Fruit fly (Drosophila melanogaster) whole organism, adult: ENCODE data around the gene CG32017.

Experiments used
- CG11617 ChIP-seq: fragments of 200-800 bp; sonication (Bioruptor generic); optimal IDR thresholded peaks from 2 replicates; lab custom pipeline; 2017; ENCODE audit warnings: mild to moderate bottlenecking, missing biosample characterization, missing genetic modification reagents, missing genetic modification characterization
- CG12768 ChIP-seq: fragments of 200-800 bp; sonication (Bioruptor generic); optimal IDR thresholded peaks from 2 replicates; lab custom pipeline; 2017; ENCODE audit warnings: missing biosample characterization, missing genetic modification characterization, mild to moderate bottlenecking, moderate library complexity, missing genetic modification reagents
- CG14711 ChIP-seq: fragments of 200-800 bp; sonication (Bioruptor generic); optimal IDR thresholded peaks from 2 replicates; lab custom pipeline; 2018; ENCODE audit warnings: missing biosample characterization, mild to moderate bottlenecking, missing genetic modification characterization, moderate library complexity
- CG1620 ChIP-seq: fragments of 200-800 bp; sonication (Bioruptor generic); optimal IDR thresholded peaks from 2 replicates; lab custom pipeline; 2016; ENCODE audit warnings: missing biosample characterization, missing genetic modification characterization
- CG33017 ChIP-seq: fragments of 200-800 bp; sonication (Bioruptor generic); optimal IDR thresholded peaks from 2 replicates; lab custom pipeline; 2018; ENCODE audit warnings: missing biosample characterization, mild to moderate bottlenecking, missing genetic modification characterization, moderate library complexity
- CG5204 ChIP-seq: fragments of 200-800 bp; sonication (Bioruptor generic); optimal IDR thresholded peaks from 2 replicates; lab custom pipeline; 2016; ENCODE audit warnings: missing biosample characterization, missing genetic modification characterization
- CG7045 ChIP-seq: fragments of 200-800 bp; sonication (Bioruptor generic); optimal IDR thresholded peaks from 2 replicates; lab custom pipeline; 2017; ENCODE audit warnings: missing biosample characterization, mild to moderate bottlenecking, missing genetic modification characterization
- CG7101 ChIP-seq: fragments of 200-800 bp; sonication (Bioruptor generic); optimal IDR thresholded peaks from 2 replicates; lab custom pipeline; 2018; ENCODE audit warnings: missing biosample characterization, mild to moderate bottlenecking, missing genetic modification characterization, moderate library complexity
- Clk ChIP-seq: fragments of 200-800 bp; sonication (Bioruptor generic); optimal IDR thresholded peaks from 2 replicates; lab custom pipeline; 2017; ENCODE audit warnings: missing biosample characterization, missing genetic modification characterization
- Crg-1 ChIP-seq: fragments of 200-800 bp; sonication (Bioruptor generic); optimal IDR thresholded peaks from 2 replicates; lab custom pipeline; 2016; ENCODE audit warnings: missing biosample characterization, missing genetic modification characterization
- Hr96 ChIP-seq: fragments of 200-800 bp; sonication (Bioruptor generic); optimal IDR thresholded peaks from 2 replicates; lab custom pipeline; 2016; ENCODE audit warnings: missing biosample characterization, missing genetic modification characterization
- Mnt ChIP-seq: fragments of 200-800 bp; sonication (Bioruptor generic); optimal IDR thresholded peaks from 2 replicates; lab custom pipeline; 2016; ENCODE audit warnings: missing biosample characterization, mild to moderate bottlenecking, missing genetic modification characterization
- bab1 ChIP-seq: fragments of 200-800 bp; sonication (Bioruptor generic); optimal IDR thresholded peaks from 3 replicates; lab custom pipeline; 2019; ENCODE audit warnings: missing biosample characterization, mild to moderate bottlenecking, missing genetic modification characterization, moderate library complexity
- cic ChIP-seq: fragments of 200-800 bp; sonication (Bioruptor generic); optimal IDR thresholded peaks from 2 replicates; lab custom pipeline; 2017; ENCODE audit warnings: missing biosample characterization, mild to moderate bottlenecking, missing genetic modification characterization, moderate library complexity
- cnc ChIP-seq, 2 experiments: fragments of >200 bp; optimal IDR thresholded peaks; 2 replicates each; lab custom pipeline; 2017
- kay ChIP-seq: fragments of 200-800 bp; sonication (Bioruptor generic); peaks from one replicate; lab custom pipeline; 2016; ENCODE audit warnings: missing biosample characterization, missing genetic modification characterization, borderline replicate concordance
- ovo ChIP-seq: fragments of 200-800 bp; sonication (Bioruptor generic); optimal IDR thresholded peaks from 2 replicates; lab custom pipeline; 2016; ENCODE audit warnings: missing biosample characterization, missing genetic modification characterization
- pad ChIP-seq: fragments of 200-800 bp; sonication (Bioruptor generic); optimal IDR thresholded peaks from 3 replicates; lab custom pipeline; 2017; ENCODE audit warnings: missing biosample characterization, missing genetic modification characterization, mild to moderate bottlenecking, moderate library complexity, missing genetic modification reagents
- tj ChIP-seq: fragments of 200-800 bp; sonication (Bioruptor generic); optimal IDR thresholded peaks from 3 replicates; lab custom pipeline; 2017; ENCODE audit warnings: missing biosample characterization, mild to moderate bottlenecking, missing genetic modification characterization, moderate library complexity
- toe ChIP-seq: fragments of 200-800 bp; sonication (Bioruptor generic); optimal IDR thresholded peaks from 2 replicates; lab custom pipeline; 2016; ENCODE audit warnings: missing biosample characterization, missing genetic modification characterization

Gene CG32017

dm6 chr4:1181591-1182125 lies 19.7 kb upstream of the CG32017 start, which contains the start of gene pho:
Gene pho (minus strand): TSS chr4:1181628.
- TF ChIP-seq CG33017 (tag; lab: Kevin White, UChicago), result no peak
- TF ChIP-seq toe (GFP tag; lab: Kevin White, UChicago), result peak; percentile 3
- peak; percentile 45 for TF ChIP-seq CG5204 (GFP tag; lab: Kevin White, UChicago)
- TF ChIP-seq pad (GFP tag; lab: Kevin White, UChicago), result peak; percentile 58

- no peak for TF ChIP-seq ovo (GFP tag; lab: Kevin White, UChicago)
- TF ChIP-seq kay (GFP tag; lab: Kevin White, UChicago), result peak; percentile 74
Measured at dm6 chr4:1175156-1175555, 13.2 kb upstream of the CG32017 start.

dm6 chr4:1156278-1156677 lies 5.7 kb downstream of the CG32017 start:
- no peak for TF ChIP-seq CG1620 (GFP tag; lab: Kevin White, UChicago)
- no peak for TF ChIP-seq toe (GFP tag; lab: Kevin White, UChicago)
- no peak for TF ChIP-seq Crg-1
- no peak for TF ChIP-seq cic (GFP tag; lab: Kevin White, UChicago)
- TF ChIP-seq kay (GFP tag; lab: Kevin White, UChicago), result no peak
- no peak for TF ChIP-seq CG12768 (GFP tag; lab: Kevin White, UChicago)
- no peak for TF ChIP-seq bab1 (GFP tag; lab: Kevin White, UChicago)
- TF ChIP-seq cnc (optimal IDR thresholded peaks at IDR 0.05; lab: Kevin White, UChicago), result no peak
- no peak for TF ChIP-seq CG14711 (tag; lab: Kevin White, UChicago)
- no peak for TF ChIP-seq Clk (GFP tag; lab: Kevin White, UChicago)
- TF ChIP-seq CG33017 (tag; lab: Kevin White, UChicago), result no peak
- no peak for TF ChIP-seq Mnt (GFP tag; lab: Kevin White, UChicago)

dm6 chr4:1147966-1148541 lies 13.9 kb downstream of the CG32017 start:
- peak; percentile 90 for TF ChIP-seq kay (GFP tag; lab: Kevin White, UChicago)
- no peak for TF ChIP-seq CG7101
- TF ChIP-seq Hr96 (GFP tag; lab: Kevin White, UChicago), result no peak

- TF ChIP-seq Crg-1 (no peak), ovo (GFP tag; lab: Kevin White, UChicago) (no peak), tj (GFP tag; lab: Kevin White, UChicago) (no peak), CG11617 (GFP tag; lab: Kevin White, UChicago) (no peak), CG33017 (tag; lab: Kevin White, UChicago) (no peak), cnc (optimal IDR thresholded peaks at IDR 0.05; lab: Kevin White, UChicago) (no peak), CG7045 (no peak), cic (GFP tag; lab: Kevin White, UChicago) (no peak), toe (GFP tag; lab: Kevin White, UChicago) (no peak), Clk (GFP tag; lab: Kevin White, UChicago) (no peak), CG7101 (no peak), kay (GFP tag; lab: Kevin White, UChicago) (no peak), bab1 (GFP tag; lab: Kevin White, UChicago) (no peak), CG5204 (GFP tag; lab: Kevin White, UChicago) (no peak), Hr96 (GFP tag; lab: Kevin White, UChicago) (no peak), pad (GFP tag; lab: Kevin White, UChicago) (no peak), CG1620 (GFP tag; lab: Kevin White, UChicago) (no peak), CG12768 (GFP tag; lab: Kevin White, UChicago) (no peak), CG14711 (tag; lab: Kevin White, UChicago) (no peak)
Measured at dm6 chr4:1147166-1147565, 14.8 kb downstream of the CG32017 start, which contains the start of gene Kif3C. Gene Kif3C (plus strand): TSS chr4:1147466.

dm6 chr4:1146456-1146855 lies 15.5 kb downstream of the CG32017 start:
- TF ChIP-seq bab1 (GFP tag; lab: Kevin White, UChicago), result peak; percentile 9
- TF ChIP-seq Mnt (GFP tag; lab: Kevin White, UChicago), result no peak
- peak; percentile 4 for TF ChIP-seq toe (GFP tag; lab: Kevin White, UChicago)
- TF ChIP-seq kay (GFP tag; lab: Kevin White, UChicago), result peak; percentile 88
- no peak for TF ChIP-seq pad (GFP tag; lab: Kevin White, UChicago)

dm6 chr4:1144715-1145114 lies 17.2 kb downstream of the CG32017 start:
- TF ChIP-seq CG33017 (tag; lab: Kevin White, UChicago) (no peak), kay (GFP tag; lab: Kevin White, UChicago) (no peak), Hr96 (GFP tag; lab: Kevin White, UChicago) (no peak), tj (GFP tag; lab: Kevin White, UChicago) (no peak), toe (GFP tag; lab: Kevin White, UChicago) (no peak), Clk (GFP tag; lab: Kevin White, UChicago) (no peak), Mnt (GFP tag; lab: Kevin White, UChicago) (no peak), CG7045 (no peak), cnc (optimal IDR thresholded peaks at IDR 0.05; lab: Kevin White, UChicago) (no peak)
